Worm (Caenorhabditis elegans): ENCODE measurements around the gene nas-32.

DNA sequence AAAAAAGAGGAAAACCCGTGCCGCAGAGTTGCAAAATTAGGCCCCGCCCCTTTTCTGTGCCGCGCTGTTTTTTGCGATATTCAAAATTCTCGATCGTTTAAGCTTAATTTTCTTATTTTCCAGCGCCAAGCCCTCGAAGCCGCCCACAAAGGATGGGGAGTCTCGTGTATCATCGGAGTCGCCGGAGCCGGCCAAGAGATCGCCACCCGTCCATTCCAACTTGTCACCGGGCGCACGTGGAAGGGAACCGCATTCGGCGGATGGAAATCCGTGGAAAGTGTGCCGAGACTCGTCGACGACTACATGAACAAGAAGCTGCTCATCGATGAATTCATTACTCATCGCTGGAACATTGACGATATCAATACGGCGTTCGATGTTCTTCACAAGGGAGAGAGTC is 16.7 kb upstream of the nas-32 start:
- TF ChIP-seq crh-2 (tag; optimal IDR thresholded peaks at IDR 0.05): no peak
- TF ChIP-seq elt-1 (tag; optimal IDR thresholded peaks at IDR 0.05): no peak
- no peak for TF ChIP-seq unc-62 (GFP tag; optimal IDR thresholded peaks at IDR 0.05)
- no peak for TF ChIP-seq lsy-2 (tag; optimal IDR thresholded peaks at IDR 0.05)
- TF ChIP-seq nhr-11 (tag; optimal IDR thresholded peaks at IDR 0.05): no peak
